Worm (Caenorhabditis elegans): ENCODE results near the gene C49C3.15.

ce11 chrIV:17361143-17361542, 27.1 kb downstream of the C49C3.15 start, which contains the start of gene clec-202:
- TF ChIP-seq W03F9.2 (tag; optimal IDR thresholded peaks at IDR 0.05): no peak
- no peak for TF ChIP-seq him-1 (tag; optimal IDR thresholded peaks at IDR 0.05)
